Fruit fly (Drosophila melanogaster) whole organism, wandering third instar larva: Measurements from ENCODE around the gene CG11307.
A peak's percentile ranks its signal among the peaks of the same experiment; 100 is the strongest.

Experiments used
- Abd-B ChIP-seq: fragments of >200 bp; optimal IDR thresholded peaks from 2 replicates; lab custom pipeline; 2017; ENCODE audit warnings: missing biosample characterization, missing genetic modification characterization
- CG32264 ChIP-seq: fragments of 200-800 bp; sonication (Bioruptor generic); optimal IDR thresholded peaks from 2 replicates; lab custom pipeline; 2016; ENCODE audit warnings: missing biosample characterization, missing genetic modification characterization
- CG9705 ChIP-seq: fragments of 200-800 bp; sonication (Bioruptor generic); optimal IDR thresholded peaks from 2 replicates; lab custom pipeline; 2018; ENCODE audit warnings: missing biosample characterization, mild to moderate bottlenecking, missing genetic modification characterization
- CrebA ChIP-seq: fragments of 200-800 bp; sonication (Bioruptor generic); optimal IDR thresholded peaks from 2 replicates; lab custom pipeline; 2016; ENCODE audit warnings: missing biosample characterization, mild to moderate bottlenecking, missing genetic modification characterization, borderline replicate concordance
- Dfd ChIP-seq: fragments of >200 bp; optimal IDR thresholded peaks from 2 replicates; lab custom pipeline; 2017; ENCODE audit warnings: missing biosample characterization, missing genetic modification characterization
- Dif ChIP-seq: fragments of 200-275, 200-300 bp; sonication (Bioruptor generic); optimal IDR thresholded peaks from 2 replicates; lab custom pipeline; 2018; ENCODE audit warnings: missing biosample characterization, missing genetic modification characterization; ENCODE audit not compliant: partially characterized antibody
- GATAd ChIP-seq: sonication (Bioruptor generic); optimal IDR thresholded peaks from 2 replicates; lab custom pipeline; 2016; ENCODE audit warnings: missing biosample characterization, missing genetic modification characterization
- HLH106 ChIP-seq: fragments of 200-800 bp; optimal IDR thresholded peaks from 3 replicates; lab custom pipeline; 2019; ENCODE audit warnings: missing biosample characterization, mild to moderate bottlenecking, missing genetic modification characterization, moderate library complexity
- Hnf4 ChIP-seq: fragments of 200-800 bp; sonication (Bioruptor generic); optimal IDR thresholded peaks from 2 replicates; lab custom pipeline; 2016; ENCODE audit warnings: missing biosample characterization, mild to moderate bottlenecking, missing genetic modification characterization
- Hr78 ChIP-seq: fragments of >200 bp; optimal IDR thresholded peaks from 2 replicates; lab custom pipeline; 2017; ENCODE audit warnings: missing biosample characterization, missing genetic modification characterization
- Hr83 ChIP-seq: fragments of 200-300 bp; sonication (Bioruptor generic); optimal IDR thresholded peaks from 2 replicates; lab custom pipeline; 2016; ENCODE audit warnings: missing biosample characterization, mild to moderate bottlenecking, missing genetic modification characterization, moderate library complexity; ENCODE audit not compliant: poor library complexity, severe bottlenecking
- Jra ChIP-seq: sonication (Bioruptor generic); optimal IDR thresholded peaks from 2 replicates; lab custom pipeline; 2016; ENCODE audit warnings: missing biosample characterization, missing genetic modification characterization
- Mio ChIP-seq: sonication (Bioruptor generic); optimal IDR thresholded peaks from 2 replicates; lab custom pipeline; 2016; ENCODE audit warnings: missing biosample characterization, missing genetic modification characterization
- Myc ChIP-seq: fragments of >200 bp; optimal IDR thresholded peaks from 2 replicates; lab custom pipeline; 2017
- N ChIP-seq: fragments of >200 bp; optimal IDR thresholded peaks from 2 replicates; lab custom pipeline; 2018; ENCODE audit warnings: missing biosample characterization, missing external identifiers, missing genetic modification characterization
- OdsH ChIP-seq: fragments of 200-800 bp; sonication (Bioruptor generic); optimal IDR thresholded peaks from 2 replicates; lab custom pipeline; 2016; ENCODE audit warnings: missing biosample characterization, mild to moderate bottlenecking, missing genetic modification characterization
- Rel ChIP-seq, 2 experiments: fragments of 200-800 bp; sonication (Bioruptor generic) in 1 of 2; optimal IDR thresholded peaks; 2 replicates in 1 of 2; 3 replicates in 1 of 2; lab custom pipeline; 2016 to 2019; ENCODE audit warnings: mild to moderate bottlenecking in 2 of 2, missing biosample characterization in 2 of 2, missing genetic modification characterization in 2 of 2, moderate library complexity in 1 of 2
- Sp1 ChIP-seq: fragments of 200-800 bp; sonication (Bioruptor generic); optimal IDR thresholded peaks from 3 replicates; lab custom pipeline; 2019; ENCODE audit warnings: missing biosample characterization, mild to moderate bottlenecking, missing genetic modification characterization, moderate library complexity
- Vsx2 ChIP-seq: fragments of 200-300, 225-300 bp; sonication (Bioruptor generic); optimal IDR thresholded peaks from 2 replicates; lab custom pipeline; 2018; ENCODE audit warnings: missing biosample characterization, missing genetic modification characterization; ENCODE audit not compliant: partially characterized antibody
- br ChIP-seq: fragments of 200-800 bp; sonication (Bioruptor generic); optimal IDR thresholded peaks from 2 replicates; lab custom pipeline; 2016; ENCODE audit warnings: missing biosample characterization, missing genetic modification characterization
- brk ChIP-seq: fragments of 200-800 bp; sonication (Bioruptor generic); optimal IDR thresholded peaks from 2 replicates; lab custom pipeline; 2016; ENCODE audit warnings: missing biosample characterization, mild to moderate bottlenecking, missing genetic modification characterization
- dl ChIP-seq, 2 experiments: fragments of 175-275, 200-275 bp in 1 of 2; fragments of 200-275 bp in 1 of 2; sonication (Bioruptor generic); optimal IDR thresholded peaks; lab custom pipeline; 2018; ENCODE audit warnings: mild to moderate bottlenecking in 2 of 2, missing biosample characterization in 2 of 2, missing genetic modification characterization in 2 of 2, moderate library complexity in 2 of 2; ENCODE audit not compliant: partially characterized antibody in 2 of 2, insufficient read depth in 1 of 2
- dmrt93B ChIP-seq: fragments of 200-800 bp; sonication (Bioruptor generic); optimal IDR thresholded peaks from 2 replicates; lab custom pipeline; 2018; ENCODE audit warnings: missing biosample characterization, mild to moderate bottlenecking, missing genetic modification characterization
- dsf ChIP-seq: sonication (Bioruptor generic); optimal IDR thresholded peaks from 2 replicates; lab custom pipeline; 2016; ENCODE audit warnings: missing biosample characterization, missing genetic modification characterization, borderline replicate concordance
- ey ChIP-seq: fragments of 200-800 bp; sonication (Bioruptor generic); optimal IDR thresholded peaks from 2 replicates; lab custom pipeline; 2016; ENCODE audit warnings: missing biosample characterization, missing genetic modification characterization
- foxo ChIP-seq, 2 experiments: fragments of 200-800 bp; sonication (Bioruptor generic); optimal IDR thresholded peaks; 2 replicates in 1 of 2; 3 replicates in 1 of 2; lab custom pipeline; 2016 to 2017; ENCODE audit warnings: missing biosample characterization in 2 of 2, missing genetic modification characterization in 2 of 2
- fru ChIP-seq: fragments of 200-800 bp; sonication (Bioruptor generic); optimal IDR thresholded peaks from 3 replicates; lab custom pipeline; 2016; ENCODE audit warnings: missing biosample characterization, mild to moderate bottlenecking, missing genetic modification characterization
- h ChIP-seq: fragments of 200-800 bp; sonication (Bioruptor generic); optimal IDR thresholded peaks from 3 replicates; lab custom pipeline; 2016; ENCODE audit warnings: missing biosample characterization, mild to moderate bottlenecking, missing genetic modification characterization
- jim ChIP-seq: fragments of 175-275, 200-325 bp; sonication (Bioruptor generic); optimal IDR thresholded peaks from 2 replicates; lab custom pipeline; 2016; ENCODE audit warnings: missing biosample characterization, mild to moderate bottlenecking, missing genetic modification characterization
- lola ChIP-seq: fragments of >200 bp; optimal IDR thresholded peaks from 2 replicates; lab custom pipeline; 2017; ENCODE audit warnings: missing biosample characterization, missing genetic modification characterization
- pan ChIP-seq: fragments of >200 bp; optimal IDR thresholded peaks from 2 replicates; lab custom pipeline; 2017
- psq ChIP-seq: fragments of 200-800 bp; sonication (Bioruptor generic); optimal IDR thresholded peaks from 3 replicates; lab custom pipeline; 2017; ENCODE audit warnings: missing biosample characterization, mild to moderate bottlenecking, missing genetic modification characterization, moderate library complexity
- rgr ChIP-seq: fragments of 200-800 bp; sonication (Bioruptor generic); optimal IDR thresholded peaks from 3 replicates; lab custom pipeline; 2016; ENCODE audit warnings: missing biosample characterization, mild to moderate bottlenecking, missing genetic modification characterization
- sage ChIP-seq: fragments of 200-800 bp; sonication (Bioruptor generic); optimal IDR thresholded peaks from 2 replicates; lab custom pipeline; 2016; ENCODE audit warnings: missing biosample characterization, mild to moderate bottlenecking, missing genetic modification characterization
- sv ChIP-seq: fragments of 200-800 bp; sonication (Bioruptor generic); optimal IDR thresholded peaks from 3 replicates; lab custom pipeline; 2016; ENCODE audit warnings: missing biosample characterization, missing genetic modification characterization
- tai ChIP-seq: sonication (Bioruptor generic); optimal IDR thresholded peaks from 2 replicates; lab custom pipeline; 2016; ENCODE audit warnings: missing biosample characterization, missing genetic modification characterization
- usp ChIP-seq: fragments of >200 bp; optimal IDR thresholded peaks from 2 replicates; lab custom pipeline; 2017; ENCODE audit warnings: missing biosample characterization, missing genetic modification characterization
- woc ChIP-seq: sonication (Bioruptor generic); optimal IDR thresholded peaks from 2 replicates; lab custom pipeline; 2016; ENCODE audit warnings: missing biosample characterization, mild to moderate bottlenecking, missing genetic modification characterization

The CG11307 gene

DNA sequence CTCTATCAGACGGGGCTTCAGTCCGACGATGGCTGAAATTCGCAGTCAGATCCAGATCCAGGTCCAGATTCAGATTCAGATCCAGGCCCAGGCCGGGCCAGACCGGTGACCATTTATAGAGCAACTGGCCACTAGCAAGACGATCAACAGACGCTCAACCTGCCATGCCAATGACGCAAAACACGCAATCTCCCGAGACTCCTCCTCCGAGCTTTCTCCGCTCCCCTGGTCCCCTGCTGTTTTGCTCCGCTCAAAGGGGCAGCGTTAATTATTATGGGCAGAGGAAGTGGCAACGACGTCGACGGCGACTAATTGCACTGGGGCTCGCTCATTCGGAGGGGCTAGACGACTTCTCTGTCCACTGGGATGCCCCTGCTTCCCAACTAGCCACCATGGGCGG, 34.0 kb downstream of the CG11307 start:
- no peak for TF ChIP-seq dmrt93B (GFP tag; lab: Kevin White, UChicago)
- TF ChIP-seq jim (GFP tag; lab: Kevin White, UChicago), result no peak
- TF ChIP-seq Dif (GFP tag; lab: Kevin White, UChicago), result no peak
- TF ChIP-seq CrebA, result no peak
- TF ChIP-seq ey (GFP tag; lab: Kevin White, UChicago), result no peak
- TF ChIP-seq Hnf4 (GFP tag; lab: Kevin White, UChicago), result no peak
- no peak for TF ChIP-seq Abd-B (GFP tag; lab: Kevin White, UChicago)

DNA sequence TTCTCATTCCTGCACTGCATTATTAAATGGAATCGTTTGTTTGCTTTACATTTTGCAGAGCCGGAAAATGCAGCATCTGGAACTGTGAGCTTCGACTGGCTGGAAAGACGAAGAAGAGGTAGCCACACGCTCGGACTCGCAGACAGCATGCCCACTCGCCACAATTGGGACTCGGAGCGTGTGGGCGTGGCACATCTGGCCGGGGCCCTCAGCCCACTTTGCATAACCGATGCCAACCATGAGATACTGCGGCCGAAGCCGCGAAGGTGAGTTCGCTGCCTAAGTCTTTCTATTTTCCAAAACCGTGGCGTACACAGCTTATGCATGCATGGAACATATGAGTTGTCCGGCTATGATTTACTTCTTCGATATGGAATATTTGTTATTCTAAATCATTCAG, 34.7 kb downstream of the CG11307 start:
- TF ChIP-seq Hnf4 (GFP tag; lab: Kevin White, UChicago) (no peak), CG9705 (GFP tag; lab: Kevin White, UChicago) (no peak), Dfd (GFP tag; lab: Kevin White, UChicago) (no peak), OdsH (GFP tag; lab: Kevin White, UChicago) (no peak), N (GFP tag; lab: Kevin White, UChicago) (no peak), h (no peak), psq (GFP tag; lab: Kevin White, UChicago) (no peak), tai (GFP tag; lab: Kevin White, UChicago) (no peak), CG32264 (no peak), Hr78 (GFP tag; lab: Kevin White, UChicago) (no peak)

DNA sequence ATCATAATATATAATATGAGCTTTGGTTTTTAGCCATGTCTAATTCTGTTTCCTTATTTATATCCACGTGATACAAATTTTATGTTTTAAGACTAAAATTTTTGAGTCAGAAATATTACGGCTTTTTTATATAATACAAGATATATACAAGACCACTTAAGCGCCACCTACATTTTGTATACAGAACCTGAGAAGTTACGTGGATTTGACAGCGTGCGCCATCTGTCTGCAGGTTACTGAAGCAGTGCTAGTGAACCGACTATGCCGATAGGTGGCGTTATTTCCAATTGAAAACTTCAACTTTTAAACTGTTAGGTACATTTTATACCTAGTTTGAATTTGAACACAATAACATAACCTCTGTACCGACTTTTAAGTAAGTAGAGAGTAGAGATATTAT, 35.3 kb downstream of the CG11307 start:
- TF ChIP-seq Sp1 (GFP tag; lab: Kevin White, UChicago) (no peak), CG9705 (GFP tag; lab: Kevin White, UChicago) (peak; percentile 36), Abd-B (GFP tag; lab: Kevin White, UChicago) (no peak), h (peak; percentile 55), brk (GFP tag; lab: Kevin White, UChicago) (no peak), dl (GFP tag; optimal IDR thresholded peaks at IDR 0.05; lab: Kevin White, UChicago; ENCODE audit: insufficient read depth in 1 of 2, partially characterized antibody in 2 of 2) (no peak), HLH106 (tag; lab: Kevin White, UChicago) (peak; percentile 57), sv (peak; percentile 57), jim (GFP tag; lab: Kevin White, UChicago) (no peak), usp (GFP tag; lab: Kevin White, UChicago) (no peak), Jra (GFP tag; lab: Kevin White, UChicago) (no peak), CG32264 (no peak), Vsx2 (GFP tag; lab: Kevin White, UChicago) (no peak), tai (GFP tag; lab: Kevin White, UChicago) (peak; percentile 57), Rel (GFP tag; optimal IDR thresholded peaks at IDR 0.05; lab: Kevin White, UChicago) (no peak), Rel (tag; optimal IDR thresholded peaks at IDR 0.05; lab: Kevin White, UChicago) (no peak), N (GFP tag; lab: Kevin White, UChicago) (no peak), Hnf4 (GFP tag; lab: Kevin White, UChicago) (peak; percentile 69), Hr83 (GFP tag; lab: Kevin White, UChicago) (peak; percentile 72), sage (GFP tag; lab: Kevin White, UChicago) (no peak), Hr78 (GFP tag; lab: Kevin White, UChicago) (no peak), fru (GFP tag; lab: Kevin White, UChicago) (peak; percentile 48), CrebA (no peak), rgr (GFP tag; lab: Kevin White, UChicago) (no peak), lola (GFP tag; lab: Kevin White, UChicago) (no peak), woc (GFP tag; lab: Kevin White, UChicago) (no peak), br (GFP tag; lab: Kevin White, UChicago) (peak; percentile 68), pan (no peak), dmrt93B (GFP tag; lab: Kevin White, UChicago) (peak; percentile 30), ey (GFP tag; lab: Kevin White, UChicago) (peak; percentile 50), Myc (peak; percentile 93), Dif (GFP tag; lab: Kevin White, UChicago) (no peak), dsf (no peak), Mio (GFP tag; lab: Kevin White, UChicago) (no peak), Dfd (GFP tag; lab: Kevin White, UChicago) (no peak), foxo (GFP tag; optimal IDR thresholded peaks at IDR 0.05; lab: Kevin White, UChicago) (peak in 1 of 2 experiments; percentile 71), GATAd (GFP tag; lab: Kevin White, UChicago) (no peak), psq (GFP tag; lab: Kevin White, UChicago) (peak; percentile 39), OdsH (GFP tag; lab: Kevin White, UChicago) (peak; percentile 48)
- TF ChIP-seq, all 38 proteins: peak for 15
